Worm (Caenorhabditis elegans) whole organism, midembryonic: ENCODE data around the gene str-249.

Source experiments
- T22C8.4 ChIP-seq: fragments of 200-800 bp; sonication (Bioruptor generic); IDR thresholded peaks from 2 replicates; pipeline ENCODE4 v1.3.6; 2022; ENCODE audit warnings: missing genetic modification characterization, missing compliant biosample characterization
- cog-1 ChIP-seq: sonication (generic microtip); optimal IDR thresholded peaks from 2 replicates; lab custom pipeline; 2016; ENCODE audit warnings: missing genetic modification characterization, missing compliant biosample characterization
- flt-1 ChIP-seq: fragments of 200-800 bp; sonication (Bioruptor generic); IDR thresholded peaks from 2 replicates; pipeline ENCODE4 v1.3.6; 2022; ENCODE audit warnings: missing genetic modification characterization, missing compliant biosample characterization
- klf-2 ChIP-seq: fragments of 200-800 bp; sonication (Bioruptor generic); conservative IDR thresholded peaks from 2 replicates; pipeline ENCODE4 v1.3.6; 2022; ENCODE audit warnings: missing genetic modification reagents, missing genetic modification characterization, missing compliant biosample characterization
- med-1 ChIP-seq: sonication (generic microtip); optimal IDR thresholded peaks from 2 replicates; lab custom pipeline; 2017; ENCODE audit warnings: missing genetic modification characterization, mild to moderate bottlenecking, missing compliant biosample characterization, antibody characterized with exemption, missing genetic modification reagents; ENCODE audit not compliant: insufficient read depth
- ref-1 ChIP-seq: fragments of 200-800 bp; sonication (Bioruptor generic); conservative IDR thresholded peaks from 2 replicates; pipeline ENCODE4 v1.3.6; 2022; ENCODE audit warnings: missing genetic modification reagents, missing genetic modification characterization, missing compliant biosample characterization
- tab-1 ChIP-seq: fragments of 200-800 bp; sonication (Bioruptor generic); IDR thresholded peaks from 2 replicates; pipeline ENCODE4 v1.3.6; 2022; ENCODE audit warnings: missing genetic modification characterization, missing compliant biosample characterization
- ztf-23 ChIP-seq: fragments of 200-800 bp; sonication (Bioruptor generic); IDR thresholded peaks from 2 replicates; pipeline ENCODE4 v1.3.6; 2022; ENCODE audit warnings: missing genetic modification reagents, missing genetic modification characterization, missing compliant biosample characterization
- ztf-29 ChIP-seq: fragments of 200-800 bp; sonication (Bioruptor generic); IDR thresholded peaks from 2 replicates; pipeline ENCODE4 v1.3.6; 2022; ENCODE audit warnings: missing genetic modification reagents, missing genetic modification characterization, missing compliant biosample characterization

str-249 gene

ce11 chrIV:7222088-7222487 lies 35.4 kb upstream of the str-249 start:
- no peak for TF ChIP-seq ref-1 (GFP tag; lab: Robert Waterston, UW)
- no peak for TF ChIP-seq flt-1 (GFP tag; lab: Robert Waterston, UW)
- no peak for TF ChIP-seq klf-2 (GFP tag; lab: Robert Waterston, UW)
- TF ChIP-seq ztf-29, result no peak
- TF ChIP-seq cog-1 (tag; lab: Kevin White, UChicago), result no peak
- TF ChIP-seq ztf-23 (GFP tag; lab: Robert Waterston, UW), result no peak
- no peak for TF ChIP-seq med-1
- no peak for TF ChIP-seq T22C8.4 (GFP tag; lab: Robert Waterston, UW)
- no peak for TF ChIP-seq tab-1 (GFP tag; lab: Robert Waterston, UW)

DNA sequence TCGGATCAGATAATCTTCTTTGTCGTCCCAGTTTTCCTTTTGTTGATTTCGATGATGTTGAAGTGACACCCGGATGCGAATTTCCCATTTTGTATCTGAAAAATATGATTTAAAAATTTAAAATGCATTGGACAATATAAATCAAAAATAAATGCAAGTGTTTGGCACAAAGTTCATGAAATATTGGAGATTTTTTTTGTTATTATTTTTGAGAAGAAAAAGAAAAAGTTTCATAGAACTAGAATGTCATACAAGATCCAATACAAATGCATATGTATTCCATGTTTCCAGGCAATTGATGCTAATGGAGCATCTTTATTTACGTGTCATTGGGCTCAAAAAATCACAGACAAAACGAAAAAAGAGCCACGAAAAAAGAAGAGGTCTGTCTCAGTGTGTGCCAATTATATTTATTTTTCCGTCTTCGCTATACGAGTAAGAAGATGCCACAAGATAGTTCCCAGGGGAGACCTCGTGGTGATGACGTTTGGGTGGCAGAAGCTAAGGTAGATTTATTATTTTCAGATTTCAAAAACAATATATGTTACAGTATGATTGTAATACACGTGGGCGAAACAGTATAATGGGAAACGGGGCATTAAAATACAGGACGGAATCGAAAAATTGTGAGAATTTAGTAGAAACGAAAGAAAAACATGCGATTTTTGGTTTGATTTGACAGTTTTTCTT lies 32.9 kb upstream of the str-249 start, which contains the start of the genes glb-23 and R13A1.1:
Gene glb-23 (minus strand): TSS at position 101 of the 690 bp plus-strand sequence.
Gene R13A1.1 (plus strand): TSS at position 640 of the 690 bp plus-strand sequence.
- TF ChIP-seq ztf-29 (no peak), ztf-23 (GFP tag; lab: Robert Waterston, UW) (no peak), T22C8.4 (GFP tag; lab: Robert Waterston, UW) (no peak), ref-1 (GFP tag; lab: Robert Waterston, UW) (no peak), tab-1 (GFP tag; lab: Robert Waterston, UW) (no peak), flt-1 (GFP tag; lab: Robert Waterston, UW) (no peak), klf-2 (GFP tag; lab: Robert Waterston, UW) (no peak), cog-1 (tag; lab: Kevin White, UChicago) (no peak), med-1 (no peak)

- TF ChIP-seq tab-1 (GFP tag; lab: Robert Waterston, UW) (no peak), ztf-23 (GFP tag; lab: Robert Waterston, UW) (no peak), flt-1 (GFP tag; lab: Robert Waterston, UW) (no peak), T22C8.4 (GFP tag; lab: Robert Waterston, UW) (no peak), ref-1 (GFP tag; lab: Robert Waterston, UW) (no peak), klf-2 (GFP tag; lab: Robert Waterston, UW) (no peak), cog-1 (tag; lab: Kevin White, UChicago) (no peak)
Measured at ce11 chrIV:7216210-7216609, 29.6 kb upstream of the str-249 start.

DNA sequence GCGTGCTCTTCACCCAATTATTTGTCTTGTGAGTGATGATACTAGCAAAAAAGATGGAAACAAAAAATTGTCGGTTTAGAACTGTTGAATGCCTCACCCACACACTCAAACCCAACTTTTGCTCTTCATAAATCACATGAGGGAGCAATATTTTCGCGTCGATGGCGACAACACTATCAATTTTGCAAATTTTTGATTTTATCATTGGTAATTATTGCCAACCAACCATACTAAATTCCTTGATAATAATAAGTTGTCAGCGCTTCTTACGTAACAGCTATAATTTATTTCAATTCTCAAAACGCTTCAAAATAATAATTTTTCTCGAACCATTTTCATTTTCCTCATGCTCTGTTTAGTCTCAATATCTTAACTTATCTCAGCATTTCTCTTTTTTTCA lies 26.1 kb upstream of the str-249 start:
- TF ChIP-seq klf-2 (GFP tag; lab: Robert Waterston, UW) (no peak), med-1 (no peak), ztf-29 (no peak), ref-1 (GFP tag; lab: Robert Waterston, UW) (no peak), T22C8.4 (GFP tag; lab: Robert Waterston, UW) (no peak), cog-1 (tag; lab: Kevin White, UChicago) (no peak), ztf-23 (GFP tag; lab: Robert Waterston, UW) (no peak), flt-1 (GFP tag; lab: Robert Waterston, UW) (no peak), tab-1 (GFP tag; lab: Robert Waterston, UW) (no peak)

DNA sequence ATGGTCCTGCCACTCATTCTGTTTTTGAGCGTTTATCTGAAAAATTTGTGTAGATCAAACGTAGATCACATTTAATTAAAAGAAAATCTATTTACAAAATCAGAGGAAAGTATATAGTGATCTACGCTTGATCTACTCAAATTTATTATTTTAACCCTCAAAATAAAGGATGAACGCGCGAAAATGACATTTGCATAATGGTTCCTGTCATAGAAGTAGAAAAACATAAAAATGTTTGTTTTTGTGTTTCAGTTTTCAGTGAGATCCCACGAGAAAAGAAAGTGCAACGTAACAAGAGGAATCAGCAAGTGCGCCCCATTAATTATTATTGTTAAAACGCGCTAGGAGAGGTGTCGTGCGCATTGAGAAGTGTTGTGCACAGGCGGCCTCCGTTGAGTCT lies 24.7 kb upstream of the str-249 start:
- TF ChIP-seq tab-1 (GFP tag; lab: Robert Waterston, UW) (no peak), klf-2 (GFP tag; lab: Robert Waterston, UW) (no peak), ref-1 (GFP tag; lab: Robert Waterston, UW) (no peak), ztf-23 (GFP tag; lab: Robert Waterston, UW) (no peak), ztf-29 (no peak), cog-1 (tag; lab: Kevin White, UChicago) (no peak), flt-1 (GFP tag; lab: Robert Waterston, UW) (no peak), T22C8.4 (GFP tag; lab: Robert Waterston, UW) (no peak), med-1 (no peak)

ce11 chrIV:7208961-7209360 lies 22.3 kb upstream of the str-249 start:
- TF ChIP-seq klf-2 (GFP tag; lab: Robert Waterston, UW) (no peak), tab-1 (GFP tag; lab: Robert Waterston, UW) (no peak), cog-1 (tag; lab: Kevin White, UChicago) (no peak), flt-1 (GFP tag; lab: Robert Waterston, UW) (no peak), ref-1 (GFP tag; lab: Robert Waterston, UW) (no peak), ztf-23 (GFP tag; lab: Robert Waterston, UW) (no peak), med-1 (no peak), T22C8.4 (GFP tag; lab: Robert Waterston, UW) (no peak), ztf-29 (no peak)

ce11 chrIV:7205969-7206368 lies 19.3 kb upstream of the str-249 start, which contains the start of gene kcc-1:
Gene kcc-1, plus strand, starts transcription at chrIV:7206269.
- no peak for TF ChIP-seq klf-2 (GFP tag; lab: Robert Waterston, UW)
- no peak for TF ChIP-seq T22C8.4 (GFP tag; lab: Robert Waterston, UW)
- TF ChIP-seq ztf-29, result no peak
- no peak for TF ChIP-seq tab-1 (GFP tag; lab: Robert Waterston, UW)
- TF ChIP-seq med-1, result no peak
- no peak for TF ChIP-seq ztf-23 (GFP tag; lab: Robert Waterston, UW)
- TF ChIP-seq flt-1 (GFP tag; lab: Robert Waterston, UW), result no peak
- TF ChIP-seq cog-1 (tag; lab: Kevin White, UChicago), result no peak
- TF ChIP-seq ref-1 (GFP tag; lab: Robert Waterston, UW), result no peak

- no peak for TF ChIP-seq T22C8.4 (GFP tag; lab: Robert Waterston, UW)
- no peak for TF ChIP-seq flt-1 (GFP tag; lab: Robert Waterston, UW)
- no peak for TF ChIP-seq med-1
- TF ChIP-seq ref-1 (GFP tag; lab: Robert Waterston, UW), result no peak
- no peak for TF ChIP-seq cog-1 (tag; lab: Kevin White, UChicago)
- no peak for TF ChIP-seq tab-1 (GFP tag; lab: Robert Waterston, UW)
- no peak for TF ChIP-seq ztf-23 (GFP tag; lab: Robert Waterston, UW)
- no peak for TF ChIP-seq klf-2 (GFP tag; lab: Robert Waterston, UW)
- no peak for TF ChIP-seq ztf-29
Measured at ce11 chrIV:7203696-7204095, 17.0 kb upstream of the str-249 start, which contains the start of gene R13A1.3. Gene R13A1.3, plus strand, starts transcription at chrIV:7203996.

- TF ChIP-seq tab-1 (GFP tag; lab: Robert Waterston, UW) (no peak), T22C8.4 (GFP tag; lab: Robert Waterston, UW) (no peak), ref-1 (GFP tag; lab: Robert Waterston, UW) (no peak), flt-1 (GFP tag; lab: Robert Waterston, UW) (no peak), cog-1 (tag; lab: Kevin White, UChicago) (no peak), klf-2 (GFP tag; lab: Robert Waterston, UW) (no peak)
Measured at ce11 chrIV:7196853-7197252, 10.2 kb upstream of the str-249 start, which contains the start of gene unc-8. Gene unc-8, plus strand, starts transcription at chrIV:7197153.
